Fruit fly (Drosophila melanogaster) whole organism, adult: ENCODE data around the gene Or83a.
A peak's percentile ranks its signal among the peaks of the same experiment; 100 is the strongest.

Experiments used
- CG11617 ChIP-seq: fragments of 200-800 bp; sonication (Bioruptor generic); optimal IDR thresholded peaks from 2 replicates; lab custom pipeline; 2017; ENCODE audit warnings: mild to moderate bottlenecking, missing biosample characterization, missing genetic modification reagents, missing genetic modification characterization
- CG12768 ChIP-seq: fragments of 200-800 bp; sonication (Bioruptor generic); optimal IDR thresholded peaks from 2 replicates; lab custom pipeline; 2017; ENCODE audit warnings: missing biosample characterization, missing genetic modification characterization, mild to moderate bottlenecking, moderate library complexity, missing genetic modification reagents
- CG14711 ChIP-seq: fragments of 200-800 bp; sonication (Bioruptor generic); optimal IDR thresholded peaks from 2 replicates; lab custom pipeline; 2018; ENCODE audit warnings: missing biosample characterization, mild to moderate bottlenecking, missing genetic modification characterization, moderate library complexity
- CG1620 ChIP-seq: fragments of 200-800 bp; sonication (Bioruptor generic); optimal IDR thresholded peaks from 2 replicates; lab custom pipeline; 2016; ENCODE audit warnings: missing biosample characterization, missing genetic modification characterization
- CG33017 ChIP-seq: fragments of 200-800 bp; sonication (Bioruptor generic); optimal IDR thresholded peaks from 2 replicates; lab custom pipeline; 2018; ENCODE audit warnings: missing biosample characterization, mild to moderate bottlenecking, missing genetic modification characterization, moderate library complexity
- CG5204 ChIP-seq: fragments of 200-800 bp; sonication (Bioruptor generic); optimal IDR thresholded peaks from 2 replicates; lab custom pipeline; 2016; ENCODE audit warnings: missing biosample characterization, missing genetic modification characterization
- CG7045 ChIP-seq: fragments of 200-800 bp; sonication (Bioruptor generic); optimal IDR thresholded peaks from 2 replicates; lab custom pipeline; 2017; ENCODE audit warnings: missing biosample characterization, mild to moderate bottlenecking, missing genetic modification characterization
- CG7101 ChIP-seq: fragments of 200-800 bp; sonication (Bioruptor generic); optimal IDR thresholded peaks from 2 replicates; lab custom pipeline; 2018; ENCODE audit warnings: missing biosample characterization, mild to moderate bottlenecking, missing genetic modification characterization, moderate library complexity
- Clk ChIP-seq: fragments of 200-800 bp; sonication (Bioruptor generic); optimal IDR thresholded peaks from 2 replicates; lab custom pipeline; 2017; ENCODE audit warnings: missing biosample characterization, missing genetic modification characterization
- Crg-1 ChIP-seq: fragments of 200-800 bp; sonication (Bioruptor generic); optimal IDR thresholded peaks from 2 replicates; lab custom pipeline; 2016; ENCODE audit warnings: missing biosample characterization, missing genetic modification characterization
- Hr96 ChIP-seq: fragments of 200-800 bp; sonication (Bioruptor generic); optimal IDR thresholded peaks from 2 replicates; lab custom pipeline; 2016; ENCODE audit warnings: missing biosample characterization, missing genetic modification characterization
- Mnt ChIP-seq: fragments of 200-800 bp; sonication (Bioruptor generic); optimal IDR thresholded peaks from 2 replicates; lab custom pipeline; 2016; ENCODE audit warnings: missing biosample characterization, mild to moderate bottlenecking, missing genetic modification characterization
- bab1 ChIP-seq: fragments of 200-800 bp; sonication (Bioruptor generic); optimal IDR thresholded peaks from 3 replicates; lab custom pipeline; 2019; ENCODE audit warnings: missing biosample characterization, mild to moderate bottlenecking, missing genetic modification characterization, moderate library complexity
- cic ChIP-seq: fragments of 200-800 bp; sonication (Bioruptor generic); optimal IDR thresholded peaks from 2 replicates; lab custom pipeline; 2017; ENCODE audit warnings: missing biosample characterization, mild to moderate bottlenecking, missing genetic modification characterization, moderate library complexity
- cnc ChIP-seq, 2 experiments: fragments of >200 bp; optimal IDR thresholded peaks; 2 replicates each; lab custom pipeline; 2017
- kay ChIP-seq: fragments of 200-800 bp; sonication (Bioruptor generic); peaks from one replicate; lab custom pipeline; 2016; ENCODE audit warnings: missing biosample characterization, missing genetic modification characterization, borderline replicate concordance
- ovo ChIP-seq: fragments of 200-800 bp; sonication (Bioruptor generic); optimal IDR thresholded peaks from 2 replicates; lab custom pipeline; 2016; ENCODE audit warnings: missing biosample characterization, missing genetic modification characterization
- pad ChIP-seq: fragments of 200-800 bp; sonication (Bioruptor generic); optimal IDR thresholded peaks from 3 replicates; lab custom pipeline; 2017; ENCODE audit warnings: missing biosample characterization, missing genetic modification characterization, mild to moderate bottlenecking, moderate library complexity, missing genetic modification reagents
- tj ChIP-seq: fragments of 200-800 bp; sonication (Bioruptor generic); optimal IDR thresholded peaks from 3 replicates; lab custom pipeline; 2017; ENCODE audit warnings: missing biosample characterization, mild to moderate bottlenecking, missing genetic modification characterization, moderate library complexity
- toe ChIP-seq: fragments of 200-800 bp; sonication (Bioruptor generic); optimal IDR thresholded peaks from 2 replicates; lab custom pipeline; 2016; ENCODE audit warnings: missing biosample characterization, missing genetic modification characterization

Or83a gene

dm6 chr3R:5412987-5413386 lies 14.0 kb upstream of the Or83a start:
- no peak for TF ChIP-seq pad (GFP tag; lab: Kevin White, UChicago)
- peak; percentile 13 for TF ChIP-seq CG7045 (GFP tag; lab: Kevin White, UChicago)
- peak; percentile 7 for TF ChIP-seq CG5204

DNA sequence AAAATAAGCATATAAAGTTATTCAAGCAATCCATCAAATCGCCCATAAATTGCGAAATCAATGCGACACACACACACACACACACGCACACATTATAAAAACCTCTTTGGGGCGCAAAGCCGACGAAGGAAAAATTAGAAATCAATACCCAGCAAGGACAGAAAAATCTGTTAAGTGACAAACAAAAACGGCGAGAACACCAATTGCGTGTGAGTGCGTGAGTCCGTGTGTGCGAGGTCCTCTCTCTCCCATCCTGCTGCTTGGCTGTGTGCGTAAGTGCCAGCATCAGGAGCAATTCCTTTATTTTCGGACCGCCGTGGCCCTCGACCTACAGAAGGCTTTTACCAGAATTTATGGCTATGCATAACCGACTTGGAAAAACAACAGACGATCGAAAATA lies 13.3 kb upstream of the Or83a start, which contains the start of gene Orco:
TSS of gene Orco (minus strand) at position 101 of the 400 bp plus-strand sequence.
- TF ChIP-seq kay = no peak

- TF ChIP-seq CG7045 (GFP tag; lab: Kevin White, UChicago) = no peak
- TF ChIP-seq CG14711 = no peak
- no peak for TF ChIP-seq Clk (GFP tag; lab: Kevin White, UChicago)
- no peak for TF ChIP-seq kay
- no peak for TF ChIP-seq cnc (optimal IDR thresholded peaks at IDR 0.05; lab: Kevin White, UChicago)
- TF ChIP-seq ovo (GFP tag; lab: Kevin White, UChicago) = no peak
- TF ChIP-seq CG12768 (GFP tag; lab: Kevin White, UChicago) = no peak
- no peak for TF ChIP-seq CG11617
- TF ChIP-seq pad (GFP tag; lab: Kevin White, UChicago) = no peak
Observed at dm6 chr3R:5403963-5404362, 5.0 kb upstream of the Or83a start, which contains the start of gene CG2663. TSS of gene CG2663 (minus strand) at chr3R:5404135.

dm6 chr3R:5395210-5395609 lies 3.8 kb downstream of the Or83a start:
- TF ChIP-seq Clk (GFP tag; lab: Kevin White, UChicago) = no peak
- TF ChIP-seq cic (GFP tag; lab: Kevin White, UChicago) = peak; percentile 63

- TF ChIP-seq CG11617 (no peak), Clk (GFP tag; lab: Kevin White, UChicago) (no peak), cic (GFP tag; lab: Kevin White, UChicago) (no peak), CG5204 (no peak), ovo (GFP tag; lab: Kevin White, UChicago) (no peak), CG1620 (no peak), kay (no peak), CG12768 (GFP tag; lab: Kevin White, UChicago) (no peak), cnc (optimal IDR thresholded peaks at IDR 0.05; lab: Kevin White, UChicago) (no peak), pad (GFP tag; lab: Kevin White, UChicago) (peak; percentile 6), CG7101 (tag; lab: Kevin White, UChicago) (no peak), bab1 (peak; percentile 56), CG7045 (GFP tag; lab: Kevin White, UChicago) (no peak), Crg-1 (no peak), Hr96 (no peak)
Observed at dm6 chr3R:5393742-5394391, 5.1 kb downstream of the Or83a start, which contains the start of gene CG1172. TSS of gene CG1172 (plus strand) at chr3R:5393922.

DNA sequence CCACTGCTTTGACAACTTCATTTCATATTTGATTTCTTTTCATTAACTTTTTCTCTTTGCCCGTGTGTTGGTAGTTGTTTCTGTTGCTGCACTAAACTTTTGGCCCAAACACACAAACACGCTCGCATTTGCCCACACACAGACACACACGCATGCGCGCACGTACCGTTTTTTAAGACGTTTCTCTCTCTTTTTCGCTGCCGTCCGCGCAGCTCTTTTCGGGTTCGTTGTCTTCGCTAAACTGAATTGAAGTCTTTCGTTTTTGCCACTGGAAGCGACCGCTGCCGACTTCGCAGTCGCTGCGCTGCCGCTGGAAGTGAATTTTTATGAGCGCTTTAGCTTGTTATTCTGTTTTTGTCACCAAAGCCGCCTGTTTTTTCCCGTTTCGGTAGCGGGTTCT lies 6.4 kb downstream of the Or83a start, which contains the start of gene kkv:
TSS of gene kkv (minus strand) at position 246 of the 400 bp plus-strand sequence.
- TF ChIP-seq CG7045 (GFP tag; lab: Kevin White, UChicago) (no peak), CG5204 (no peak), CG14711 (no peak), cic (GFP tag; lab: Kevin White, UChicago) (no peak), Clk (GFP tag; lab: Kevin White, UChicago) (no peak), CG11617 (no peak), kay (no peak), bab1 (no peak), CG33017 (tag; lab: Kevin White, UChicago) (no peak), Crg-1 (no peak), Hr96 (no peak), CG7101 (tag; lab: Kevin White, UChicago) (no peak), pad (GFP tag; lab: Kevin White, UChicago) (no peak), ovo (GFP tag; lab: Kevin White, UChicago) (no peak), CG12768 (GFP tag; lab: Kevin White, UChicago) (no peak), toe (GFP tag; lab: Kevin White, UChicago) (no peak), tj (GFP tag; lab: Kevin White, UChicago) (no peak), CG1620 (no peak), Mnt (GFP tag; lab: Kevin White, UChicago) (no peak)

dm6 chr3R:5392033-5392432 lies 7.0 kb downstream of the Or83a start:
- no peak for TF ChIP-seq CG33017 (tag; lab: Kevin White, UChicago)
- TF ChIP-seq Clk (GFP tag; lab: Kevin White, UChicago) = no peak
- no peak for TF ChIP-seq toe (GFP tag; lab: Kevin White, UChicago)
- no peak for TF ChIP-seq ovo (GFP tag; lab: Kevin White, UChicago)
- no peak for TF ChIP-seq CG14711
- TF ChIP-seq kay = no peak
- TF ChIP-seq tj (GFP tag; lab: Kevin White, UChicago) = no peak
- no peak for TF ChIP-seq bab1
- no peak for TF ChIP-seq cic (GFP tag; lab: Kevin White, UChicago)
- no peak for TF ChIP-seq Crg-1
- TF ChIP-seq Mnt (GFP tag; lab: Kevin White, UChicago) = no peak
- no peak for TF ChIP-seq CG11617
- no peak for TF ChIP-seq CG1620
- TF ChIP-seq Hr96 = no peak
- TF ChIP-seq cnc (optimal IDR thresholded peaks at IDR 0.05; lab: Kevin White, UChicago) = no peak
- no peak for TF ChIP-seq CG5204
